Worm (Caenorhabditis elegans): ENCODE measurements around the gene spe-41.

- TF ChIP-seq him-1 (tag; optimal IDR thresholded peaks at IDR 0.05) (no peak), dao-5 (tag; optimal IDR thresholded peaks at IDR 0.05) (no peak)
These were observed 41.0 kb upstream of the spe-41 start for ce11 chrIII:3484995-3485394.
